Worm (Caenorhabditis elegans) whole organism, L1 larva: ENCODE measurements around the gene cpsf-3.

ENCODE experiments used
- alr-1 ChIP-seq: fragments of 200-800 bp; sonication (Bioruptor generic); optimal IDR thresholded peaks from 2 replicates; lab custom pipeline; 2018; ENCODE audit warnings: borderline replicate concordance, mild to moderate bottlenecking, missing genetic modification characterization, missing compliant biosample characterization
- aly-2 ChIP-seq: fragments of 150-350 bp; optimal IDR thresholded peaks from 2 replicates; lab custom pipeline; 2014; ENCODE audit warnings: missing biosample characterization, missing genetic modification characterization
- ama-1 ChIP-seq: fragments of 150-350 bp; optimal IDR thresholded peaks from 2 replicates; lab custom pipeline; 2014
- blmp-1 ChIP-seq: fragments of 150-350 bp; optimal IDR thresholded peaks from 2 replicates; lab custom pipeline; 2014; ENCODE audit warnings: missing biosample characterization, missing genetic modification characterization
- ces-1 ChIP-seq: fragments of 150-350 bp; optimal IDR thresholded peaks from 2 replicates; lab custom pipeline; 2014; ENCODE audit warnings: missing biosample characterization, missing genetic modification reagents, missing genetic modification characterization
- dpl-1 ChIP-seq, 3 experiments: fragments of 150-350 bp in 2 of 3; sonication (generic microtip) in 1 of 3; optimal IDR thresholded peaks; 2 replicates each; lab custom pipeline; 2014 to 2017; ENCODE audit warnings: missing biosample characterization in 3 of 3, missing genetic modification characterization in 3 of 3, missing genetic modification reagents in 3 of 3
- efl-1 ChIP-seq, 4 experiments: fragments of 150-350 bp; optimal IDR thresholded peaks in 3 of 4; peaks in 1 of 4; 1 replicate in 1 of 4; 2 replicates in 3 of 4; lab custom pipeline; 2014; ENCODE audit warnings: missing biosample characterization in 2 of 4, missing genetic modification characterization in 2 of 4, missing genetic modification reagents in 2 of 4
- efl-3 ChIP-seq: fragments of 200-800 bp; sonication (Bioruptor generic); optimal IDR thresholded peaks from 2 replicates; lab custom pipeline; 2018; ENCODE audit warnings: mild to moderate bottlenecking, missing genetic modification characterization, missing compliant biosample characterization
- egl-27 ChIP-seq, 2 experiments: fragments of 150-350 bp in 1 of 2; sonication (generic microtip); optimal IDR thresholded peaks; 3 replicates each; lab custom pipeline; 2017 to 2018; ENCODE audit warnings: missing biosample characterization in 2 of 2, missing genetic modification characterization in 2 of 2, missing genetic modification reagents in 2 of 2
- elt-3 ChIP-seq, 6 experiments: fragments of 150-350 bp in 1 of 6; sonication (generic microtip); optimal IDR thresholded peaks; 2 replicates each; lab custom pipeline; 2017 to 2018; ENCODE audit warnings: missing biosample characterization in 6 of 6, missing genetic modification characterization in 6 of 6, inconsistent platforms in 1 of 6
- ets-5 ChIP-seq: fragments of 200-800 bp; sonication (Bioruptor generic); IDR thresholded peaks from 2 replicates; pipeline ENCODE4 v1.3.6; 2022; ENCODE audit warnings: missing genetic modification characterization, missing compliant biosample characterization
- fkh-10 ChIP-seq: sonication (generic microtip); optimal IDR thresholded peaks from 2 replicates; lab custom pipeline; 2017; ENCODE audit warnings: missing biosample characterization, missing genetic modification reagents, missing genetic modification characterization
- grh-1 ChIP-seq: fragments of 200-800 bp; sonication (Bioruptor generic); IDR thresholded peaks from 2 replicates; pipeline ENCODE4 v1.3.6; 2022; ENCODE audit warnings: missing genetic modification reagents, missing genetic modification characterization, missing compliant biosample characterization
- hlh-17 ChIP-seq: fragments of 200-800 bp; sonication (Bioruptor generic); optimal IDR thresholded peaks from 2 replicates; lab custom pipeline; 2018; ENCODE audit warnings: missing genetic modification characterization, mild to moderate bottlenecking, missing compliant biosample characterization, moderate library complexity, borderline replicate concordance
- hlh-4 ChIP-seq: sonication (generic microtip); optimal IDR thresholded peaks from 2 replicates; lab custom pipeline; 2016; ENCODE audit warnings: mild to moderate bottlenecking, missing genetic modification characterization, missing compliant biosample characterization
- isw-1 ChIP-seq: fragments of 200-800 bp; sonication (Bioruptor generic); IDR thresholded peaks from 2 replicates; pipeline ENCODE4 v1.3.6; 2022; ENCODE audit warnings: missing genetic modification characterization, missing compliant biosample characterization
- lin-13 ChIP-seq: fragments of 150-350 bp; optimal IDR thresholded peaks from 2 replicates; lab custom pipeline; 2014; ENCODE audit warnings: missing biosample characterization, missing genetic modification reagents, missing genetic modification characterization
- lin-35 ChIP-seq, 2 experiments: fragments of 150-350 bp; optimal IDR thresholded peaks; 2 replicates each; lab custom pipeline; 2014; ENCODE audit warnings: missing biosample characterization in 2 of 2, missing genetic modification characterization in 2 of 2, missing genetic modification reagents in 2 of 2
- lir-3 ChIP-seq: sonication (generic microtip); optimal IDR thresholded peaks from 2 replicates; lab custom pipeline; 2016; ENCODE audit warnings: mild to moderate bottlenecking, missing genetic modification characterization, moderate library complexity, missing compliant biosample characterization; ENCODE audit not compliant: poor library complexity
- mdl-1 ChIP-seq, 2 experiments: fragments of 150-350 bp; optimal IDR thresholded peaks; 2 replicates each; lab custom pipeline; 2014 to 2017; ENCODE audit warnings: missing biosample characterization in 2 of 2, missing genetic modification characterization in 2 of 2, inconsistent platforms in 1 of 2
- mef-2 ChIP-seq: fragments of 150-350 bp; optimal IDR thresholded peaks from 2 replicates; lab custom pipeline; 2014; ENCODE audit warnings: missing biosample characterization, missing genetic modification characterization
- nhr-19 ChIP-seq: fragments of 200-800 bp; sonication (Bioruptor generic); conservative IDR thresholded peaks from 2 replicates; pipeline ENCODE4 v1.3.6; 2022; ENCODE audit warnings: missing genetic modification characterization, missing compliant biosample characterization
- nhr-47 ChIP-seq: sonication (generic microtip); optimal IDR thresholded peaks from 2 replicates; lab custom pipeline; 2016; ENCODE audit warnings: mild to moderate bottlenecking, missing genetic modification characterization, moderate library complexity, missing compliant biosample characterization
- nhr-77 ChIP-seq: fragments of 150-350 bp; optimal IDR thresholded peaks from 2 replicates; lab custom pipeline; 2014; ENCODE audit warnings: missing biosample characterization, missing genetic modification characterization
- nhr-84 ChIP-seq: sonication (generic microtip); optimal IDR thresholded peaks from 2 replicates; lab custom pipeline; 2017; ENCODE audit warnings: missing biosample characterization, missing genetic modification characterization
- nhr-85 ChIP-seq: sonication (generic microtip); peaks from one replicate; lab custom pipeline; 2016; ENCODE audit warnings: missing genetic modification characterization, inconsistent platforms, missing compliant biosample characterization
- pax-3 ChIP-seq: fragments of 200-800 bp; sonication (Bioruptor generic); optimal IDR thresholded peaks from 2 replicates; lab custom pipeline; 2018; ENCODE audit warnings: mild to moderate bottlenecking, missing genetic modification characterization, moderate library complexity, missing compliant biosample characterization
- skn-1 ChIP-seq: fragments of 150-350 bp; optimal IDR thresholded peaks from 2 replicates; lab custom pipeline; 2014; ENCODE audit warnings: missing biosample characterization, missing genetic modification characterization
- sptf-1 ChIP-seq: fragments of 150-350 bp; optimal IDR thresholded peaks from 2 replicates; lab custom pipeline; 2014; ENCODE audit warnings: missing biosample characterization, missing genetic modification characterization
- tlp-1 ChIP-seq: fragments of 150-350 bp; optimal IDR thresholded peaks from 2 replicates; lab custom pipeline; 2014; ENCODE audit warnings: missing biosample characterization, missing genetic modification characterization
- xbp-1 ChIP-seq: sonication (generic microtip); optimal IDR thresholded peaks from 2 replicates; lab custom pipeline; 2016; ENCODE audit warnings: missing genetic modification characterization, missing compliant biosample characterization
- ztf-11 ChIP-seq, 2 experiments: sonication (generic microtip); optimal IDR thresholded peaks; 2 replicates each; lab custom pipeline; 2016 to 2017; ENCODE audit warnings: missing genetic modification characterization in 2 of 2, missing biosample characterization in 1 of 2, missing compliant biosample characterization in 1 of 2

cpsf-3 gene

ce11 chrIV:13309636-13310035, 27.0 kb upstream of the cpsf-3 start:
- TF ChIP-seq pax-3 (tag; lab: Kevin White, UChicago) = no peak
- no peak for TF ChIP-seq efl-3

ce11 chrIV:13304786-13305185, 22.1 kb upstream of the cpsf-3 start:
- TF ChIP-seq xbp-1 (tag; lab: Kevin White, UChicago) (no peak), hlh-17 (GFP tag; lab: Kevin White, UChicago) (no peak), alr-1 (tag; lab: Kevin White, UChicago) (no peak), lin-13 (GFP tag; lab: Kevin White, UChicago) (no peak), ets-5 (GFP tag; lab: Robert Waterston, UW) (no peak), nhr-19 (GFP tag; lab: Robert Waterston, UW) (no peak), sptf-1 (tag; lab: Kevin White, UChicago) (no peak), dpl-1 (GFP tag; optimal IDR thresholded peaks at IDR 0.05; lab: Kevin White, UChicago) (no peak), tlp-1 (tag; lab: Kevin White, UChicago) (no peak), nhr-77 (tag; lab: Kevin White, UChicago) (no peak), fkh-10 (no peak), hlh-4 (tag; lab: Kevin White, UChicago) (no peak), ztf-11 (tag; optimal IDR thresholded peaks at IDR 0.05; lab: Kevin White, UChicago) (no peak), ama-1 (lab: Kevin White, UChicago) (no peak), nhr-84 (tag; lab: Kevin White, UChicago) (no peak), egl-27 (tag; optimal IDR thresholded peaks at IDR 0.05; lab: Kevin White, UChicago) (no peak), aly-2 (tag; lab: Kevin White, UChicago) (no peak)

- TF ChIP-seq nhr-85 (tag; lab: Kevin White, UChicago) (peak; percentile 46), lir-3 (tag; lab: Kevin White, UChicago) (no peak), lin-35 (GFP tag; optimal IDR thresholded peaks at IDR 0.05; lab: Kevin White, UChicago) (no peak), skn-1 (tag; lab: Kevin White, UChicago) (no peak), nhr-84 (tag; lab: Kevin White, UChicago) (no peak), elt-3 (tag; optimal IDR thresholded peaks at IDR 0.05; lab: Kevin White, UChicago) (no peak), isw-1 (no peak), ces-1 (no peak)
These were observed 20.8 kb upstream of the cpsf-3 start, which contains the start of gene Y67H2A.7 for ce11 chrIV:13303442-13303841. Y67H2A.7 (plus strand) TSS chrIV:13303742.

ce11 chrIV:13300591-13300990, 17.9 kb upstream of the cpsf-3 start, which contains the start of gene csn-6:
csn-6 (plus strand) TSS chrIV:13300824.
- TF ChIP-seq mef-2 (tag; lab: Kevin White, UChicago) (no peak), ztf-11 (tag; optimal IDR thresholded peaks at IDR 0.05; lab: Kevin White, UChicago) (no peak), efl-1 (optimal IDR thresholded peaks at IDR 0.05; lab: Kevin White, UChicago) (no peak), efl-1 (GFP tag; optimal IDR thresholded peaks at IDR 0.05 in 1 of 2; lab: Kevin White, UChicago) (peak in 1 of 2 experiments; percentile 78), mdl-1 (tag; optimal IDR thresholded peaks at IDR 0.05; lab: Kevin White, UChicago) (no peak)

- TF ChIP-seq grh-1 (GFP tag; lab: Robert Waterston, UW) (0 out of 2 replicates have a peak, but pooled peaks have one; percentile 7), nhr-47 (tag; lab: Kevin White, UChicago) (no peak)
These were observed 17.4 kb upstream of the cpsf-3 start, which contains the start of gene kdp-1 for ce11 chrIV:13300109-13300508. kdp-1 (plus strand) TSS chrIV:13300188.

ce11 chrIV:13299648-13300047, 17.0 kb upstream of the cpsf-3 start:
- TF ChIP-seq efl-1 (optimal IDR thresholded peaks at IDR 0.05; lab: Kevin White, UChicago) (no peak), efl-1 (GFP tag; optimal IDR thresholded peaks at IDR 0.05 in 1 of 2; lab: Kevin White, UChicago) (no peak), blmp-1 (tag; lab: Kevin White, UChicago) (no peak), nhr-77 (tag; lab: Kevin White, UChicago) (no peak)
